Worm (Caenorhabditis elegans): Measurements from ENCODE around the gene nyn-1.

nyn-1 gene

DNA sequence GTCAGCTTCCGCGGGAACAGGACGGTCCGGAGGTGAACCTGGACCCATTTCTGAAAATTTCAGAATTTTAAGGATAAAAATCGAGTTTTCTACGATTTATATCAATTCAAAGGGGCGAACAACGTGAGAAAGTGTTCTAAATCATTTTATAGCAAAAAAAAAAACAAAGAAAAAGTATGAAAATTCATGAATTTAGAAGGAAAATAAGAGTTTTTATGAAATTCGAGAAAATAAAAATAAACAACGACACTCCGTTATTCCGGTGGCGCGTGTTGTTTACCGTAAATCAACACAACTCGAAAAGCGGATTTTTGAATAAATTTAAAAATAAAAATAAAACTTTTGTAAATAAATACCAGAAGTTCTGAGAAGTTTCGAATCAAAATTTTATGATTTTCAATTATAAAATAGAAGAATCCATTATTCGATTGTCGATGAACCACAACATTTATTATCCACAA, at the start of gene nyn-1:
TSS of gene nyn-1 (minus strand) at position 51 of the 461 bp plus-strand sequence.
- TF ChIP-seq mec-3 (tag; optimal IDR thresholded peaks at IDR 0.05; ENCODE audit: borderline replicate concordance) (no peak), ceh-6 (GFP tag; optimal IDR thresholded peaks at IDR 0.05) (no peak), ceh-34 (tag; optimal IDR thresholded peaks at IDR 0.05) (no peak), unc-42 (tag; optimal IDR thresholded peaks at IDR 0.05) (no peak), pag-3 (tag; optimal IDR thresholded peaks at IDR 0.05; ENCODE audit: borderline replicate concordance) (no peak), hlh-8 (tag; optimal IDR thresholded peaks at IDR 0.05) (no peak), ceh-2 (tag; optimal IDR thresholded peaks at IDR 0.05) (no peak), T23F11.4 (GFP tag; optimal IDR thresholded peaks at IDR 0.05) (no peak), ceh-30 (tag; optimal IDR thresholded peaks at IDR 0.05) (no peak), ama-1 (optimal IDR thresholded peaks at IDR 0.05) (no peak), F13H6.1 (tag; optimal IDR thresholded peaks at IDR 0.05) (no peak), unc-3 (GFP tag; conservative IDR thresholded peaks at IDR 0.05) (no peak), unc-3 (tag; optimal IDR thresholded peaks at IDR 0.05) (no peak), elt-4 (tag; optimal IDR thresholded peaks at IDR 0.05) (no peak), ceh-48 (tag; optimal IDR thresholded peaks at IDR 0.05) (no peak), syd-9 (tag; optimal IDR thresholded peaks at IDR 0.05) (no peak), nfya-1 (tag; optimal IDR thresholded peaks at IDR 0.05) (no peak), sox-2 (GFP tag; IDR thresholded peaks at IDR 0.05) (no peak), nhr-232 (tag; optimal IDR thresholded peaks at IDR 0.05) (no peak), C08G9.2 (tag; optimal IDR thresholded peaks at IDR 0.05) (no peak)

DNA sequence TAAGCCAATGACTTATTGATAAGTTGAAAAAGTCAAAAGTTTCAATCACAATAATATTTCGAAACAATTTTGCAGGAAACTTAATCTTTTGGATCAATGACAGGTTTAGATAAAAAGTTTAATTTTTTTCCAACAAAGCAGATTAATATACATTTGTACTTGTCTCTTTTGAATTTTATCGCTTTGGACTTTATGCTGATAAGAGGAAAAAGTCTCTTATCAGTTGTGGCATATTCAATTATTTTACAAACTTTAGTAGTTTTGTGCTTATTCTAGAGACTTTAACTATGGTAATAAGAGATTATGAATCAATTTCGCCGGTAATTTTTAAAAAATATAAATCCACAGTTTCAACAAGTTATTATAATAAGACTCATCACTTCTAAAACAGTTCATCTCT, 41.0 kb upstream of the nyn-1 start:
- TF ChIP-seq ref-2 (tag; optimal IDR thresholded peaks at IDR 0.05) (no peak), elt-2 (tag; optimal IDR thresholded peaks at IDR 0.05) (peak; percentile 62)

DNA sequence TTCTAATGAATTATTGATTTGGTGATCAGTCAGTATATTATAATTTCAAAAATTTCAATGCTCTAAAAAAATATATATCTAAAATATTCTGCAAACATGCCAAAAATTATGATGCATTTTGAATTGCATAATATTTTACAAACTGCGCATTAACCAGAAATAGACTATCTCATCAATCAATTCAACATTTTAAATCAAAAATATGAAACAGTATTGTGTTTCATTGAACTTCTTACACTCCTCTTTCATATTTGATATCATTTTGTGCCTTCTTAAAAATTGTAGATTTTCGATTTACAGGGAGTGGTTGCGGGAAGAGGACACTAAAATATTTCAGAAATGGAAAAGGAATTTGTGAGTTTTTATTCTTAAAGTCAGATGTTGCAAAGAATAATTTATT, 39.8 kb upstream of the nyn-1 start, which contains the start of gene ent-4:
TSS of gene ent-4 (plus strand) at position 301 of the 400 bp plus-strand sequence.
- TF ChIP-seq nhr-232 (tag; optimal IDR thresholded peaks at IDR 0.05): no peak
- TF ChIP-seq unc-55 (GFP tag; optimal IDR thresholded peaks at IDR 0.05): no peak
- no peak for TF ChIP-seq ama-1 (optimal IDR thresholded peaks at IDR 0.05)
- TF ChIP-seq zip-5 (tag; optimal IDR thresholded peaks at IDR 0.05): no peak
- no peak for TF ChIP-seq C38D4.7 (GFP tag; optimal IDR thresholded peaks at IDR 0.05)
- TF ChIP-seq nhr-11 (tag; optimal IDR thresholded peaks at IDR 0.05): no peak
- no peak for TF ChIP-seq rnt-1 (tag; optimal IDR thresholded peaks at IDR 0.05)
- TF ChIP-seq ceh-30 (tag; optimal IDR thresholded peaks at IDR 0.05): no peak
- TF ChIP-seq pqm-1 (tag; optimal IDR thresholded peaks at IDR 0.05): no peak
- no peak for TF ChIP-seq tbx-2 (tag; optimal IDR thresholded peaks at IDR 0.05)
- no peak for TF ChIP-seq ceh-24 (tag; optimal IDR thresholded peaks at IDR 0.05)
- TF ChIP-seq ceh-14 (tag; optimal IDR thresholded peaks at IDR 0.05): no peak
- TF ChIP-seq madf-2 (tag; optimal IDR thresholded peaks at IDR 0.05): no peak

- TF ChIP-seq npax-4 (tag; optimal IDR thresholded peaks at IDR 0.05) (no peak), lim-6 (tag; optimal IDR thresholded peaks at IDR 0.05) (no peak), T23F11.4 (GFP tag; optimal IDR thresholded peaks at IDR 0.05) (no peak), ceh-45 (GFP tag; IDR thresholded peaks at IDR 0.05) (no peak), syd-9 (tag; optimal IDR thresholded peaks at IDR 0.05) (no peak), pqm-1 (tag; optimal IDR thresholded peaks at IDR 0.05) (no peak), pha-2 (tag; optimal IDR thresholded peaks at IDR 0.05) (no peak), zip-5 (tag; optimal IDR thresholded peaks at IDR 0.05) (no peak), che-1 (tag; optimal IDR thresholded peaks at IDR 0.05) (no peak), nfya-1 (tag; optimal IDR thresholded peaks at IDR 0.05) (no peak)
Measured at ce11 chrIV:13725201-13725600, 38.4 kb upstream of the nyn-1 start.

ce11 chrIV:13721000-13721399, 34.2 kb upstream of the nyn-1 start:
- TF ChIP-seq unc-55 (GFP tag; optimal IDR thresholded peaks at IDR 0.05) (peak; percentile 61), gmeb-2 (tag; optimal IDR thresholded peaks at IDR 0.05) (no peak)
